Worm (Caenorhabditis elegans): ENCODE data around the gene T03F6.10.

T03F6.10 gene

DNA sequence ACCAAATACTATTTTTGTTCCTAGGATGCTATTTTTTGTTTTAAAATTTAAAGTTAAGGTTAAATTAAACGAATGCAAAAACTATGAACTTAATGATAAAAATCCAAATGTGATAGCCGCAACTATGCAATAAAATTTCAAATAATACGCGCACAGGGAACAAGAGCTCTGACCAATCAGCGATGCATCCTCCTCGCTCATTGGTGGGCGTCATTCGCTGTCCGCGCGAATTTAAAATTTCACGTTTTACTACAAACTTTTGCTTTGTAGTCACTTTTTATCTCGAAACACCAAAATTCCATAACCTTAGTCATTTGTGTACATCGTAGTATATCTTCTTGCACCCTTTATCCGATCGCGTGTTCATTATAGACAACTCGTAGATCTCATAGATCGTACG lies 5.0 kb upstream of the T03F6.10 start:
- TF ChIP-seq ztf-6 (GFP tag; IDR thresholded peaks at IDR 0.05) (no peak), lin-35 (GFP tag; optimal IDR thresholded peaks at IDR 0.05) (no peak), rpc-1 (optimal IDR thresholded peaks at IDR 0.05) (no peak), rpc-1 (tag; optimal IDR thresholded peaks at IDR 0.05) (no peak), bed-1 (GFP tag; IDR thresholded peaks at IDR 0.05) (no peak), madf-8 (GFP tag; conservative IDR thresholded peaks at IDR 0.05) (no peak), cebp-2 (GFP tag; IDR thresholded peaks at IDR 0.05) (no peak), dox-1 (GFP tag; IDR thresholded peaks at IDR 0.05) (no peak)

DNA sequence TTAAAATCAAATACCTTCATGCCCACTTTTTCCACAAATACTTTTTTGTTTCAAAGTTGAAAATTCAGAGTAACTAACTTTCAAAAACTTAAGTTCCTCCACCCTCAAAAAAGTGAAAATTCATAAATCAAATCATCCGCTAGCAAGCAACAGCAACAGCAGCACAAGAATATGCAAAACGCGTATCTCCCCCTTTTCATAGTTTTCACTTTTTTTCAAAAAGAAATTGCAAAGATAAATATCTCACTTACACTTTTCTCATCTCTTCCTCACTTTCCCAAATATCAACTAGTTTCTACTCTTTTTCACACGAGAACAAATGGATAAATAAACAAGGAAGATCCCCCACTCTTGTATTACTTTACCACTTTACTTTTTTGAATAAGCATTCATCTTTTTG lies 3.5 kb upstream of the T03F6.10 start:
- TF ChIP-seq F33H1.4 (GFP tag; IDR thresholded peaks at IDR 0.05) (no peak), F22D6.2 (tag; optimal IDR thresholded peaks at IDR 0.05) (no peak), chd-7 (tag; optimal IDR thresholded peaks at IDR 0.05) (no peak), snpc-3.4 (tag; optimal IDR thresholded peaks at IDR 0.05) (no peak), aptf-2 (GFP tag; conservative IDR thresholded peaks at IDR 0.05) (no peak), sea-2 (GFP tag; IDR thresholded peaks at IDR 0.05) (no peak), hlh-26 (GFP tag; conservative IDR thresholded peaks at IDR 0.05) (no peak), zfh-2 (GFP tag; conservative IDR thresholded peaks at IDR 0.05) (no peak), ztf-6 (GFP tag; IDR thresholded peaks at IDR 0.05) (no peak), egl-18 (GFP tag; IDR thresholded peaks at IDR 0.05) (no peak), egl-44 (GFP tag; IDR thresholded peaks at IDR 0.05) (no peak), ztf-28 (GFP tag; IDR thresholded peaks at IDR 0.05) (no peak), tlf-1 (GFP tag; optimal IDR thresholded peaks at IDR 0.05) (no peak), attf-5 (GFP tag; optimal IDR thresholded peaks at IDR 0.05) (no peak), nhr-120 (GFP tag; IDR thresholded peaks at IDR 0.05) (no peak), madf-8 (GFP tag; conservative IDR thresholded peaks at IDR 0.05) (no peak), him-1 (tag; optimal IDR thresholded peaks at IDR 0.05) (no peak)

DNA sequence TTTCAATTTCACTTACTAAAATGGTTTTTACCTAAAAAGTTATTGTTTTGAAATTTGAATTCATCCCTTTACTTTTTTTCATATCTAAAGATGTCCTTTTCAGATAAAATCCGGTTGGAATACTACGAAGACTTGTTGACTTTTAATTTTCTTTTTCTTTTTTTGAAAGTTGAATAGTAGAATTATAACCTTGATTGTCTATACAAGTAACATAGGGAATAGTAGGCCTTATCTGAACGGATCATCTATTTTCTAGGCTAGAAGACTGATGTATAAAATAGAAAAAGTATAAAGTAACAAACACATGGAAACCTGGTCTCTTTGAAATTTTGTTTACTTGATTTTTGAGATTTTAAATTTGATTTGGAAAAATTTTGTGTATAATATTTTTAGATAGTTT lies 2.7 kb upstream of the T03F6.10 start:
- TF ChIP-seq mxl-1 (tag; optimal IDR thresholded peaks at IDR 0.05) (no peak), K12H6.12 (tag; optimal IDR thresholded peaks at IDR 0.05) (no peak), ceh-79 (tag; optimal IDR thresholded peaks at IDR 0.05) (no peak), nfya-2 (GFP tag; IDR thresholded peaks at IDR 0.05) (no peak), F33H1.4 (GFP tag; IDR thresholded peaks at IDR 0.05) (no peak), ZK185.1 (tag; optimal IDR thresholded peaks at IDR 0.05; ENCODE audit: poor library complexity, severe bottlenecking) (no peak), let-526 (GFP tag; IDR thresholded peaks at IDR 0.05) (no peak)

DNA sequence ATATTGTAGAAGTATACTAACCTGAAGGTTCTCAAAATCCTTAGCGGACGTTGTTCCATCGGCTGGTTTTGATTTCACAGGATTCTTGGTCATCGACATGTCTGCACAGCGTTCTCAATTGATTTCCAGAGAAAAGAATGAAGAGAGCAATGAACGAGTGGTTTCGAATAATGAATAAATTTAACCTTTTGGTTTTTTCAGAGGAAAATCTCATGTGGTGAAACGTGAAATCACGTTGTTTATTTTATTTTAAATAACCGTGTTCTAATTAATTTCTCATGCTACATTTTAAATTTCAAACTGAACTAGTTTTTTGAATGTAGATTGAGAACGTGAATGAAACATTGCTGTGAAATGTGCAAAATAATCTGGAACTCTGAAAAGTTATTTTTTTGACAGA lies 2.1 kb upstream of the T03F6.10 start, which contains the start of gene T03F6.6:
Gene T03F6.6, minus strand, starts transcription at position 101 of the 400 bp plus-strand sequence.
- TF ChIP-seq rpc-1 (optimal IDR thresholded peaks at IDR 0.05) (no peak), rpc-1 (tag; optimal IDR thresholded peaks at IDR 0.05) (no peak), somi-1 (GFP tag; optimal IDR thresholded peaks at IDR 0.05) (no peak), him-1 (tag; optimal IDR thresholded peaks at IDR 0.05) (no peak), mes-4 (tag; optimal IDR thresholded peaks at IDR 0.05) (no peak), madf-8 (GFP tag; conservative IDR thresholded peaks at IDR 0.05) (no peak), F57C9.4 (tag; optimal IDR thresholded peaks at IDR 0.05) (no peak), lsy-27 (tag; optimal IDR thresholded peaks at IDR 0.05; ENCODE audit: borderline replicate concordance, insufficient read depth) (no peak), fkh-3 (tag; optimal IDR thresholded peaks at IDR 0.05) (no peak), T26A5.8 (tag; optimal IDR thresholded peaks at IDR 0.05) (no peak), ztf-3 (GFP tag; optimal IDR thresholded peaks at IDR 0.05) (no peak), F57A8.1 (GFP tag; optimal IDR thresholded peaks at IDR 0.05) (no peak), gei-17 (GFP tag; optimal IDR thresholded peaks at IDR 0.05) (no peak), hrde-1 (tag; optimal IDR thresholded peaks at IDR 0.05; ENCODE audit: borderline replicate concordance) (no peak), hsf-1 (GFP tag; IDR thresholded peaks at IDR 0.05) (no peak), chd-7 (tag; optimal IDR thresholded peaks at IDR 0.05) (no peak), D2030.7 (GFP tag; IDR thresholded peaks at IDR 0.05) (no peak)

Data from whole organism, young adult.